Fruit fly (Drosophila melanogaster) whole organism, prepupa: ENCODE data around the gene CG31493.

ENCODE experiments used
- CG16779 ChIP-seq: fragments of 200-800 bp; sonication (Bioruptor generic); optimal IDR thresholded peaks from 3 replicates; lab custom pipeline; 2017; ENCODE audit warnings: missing biosample characterization, mild to moderate bottlenecking, missing genetic modification characterization
- CG6808 ChIP-seq: fragments of 200-800 bp; sonication (Bioruptor generic); optimal IDR thresholded peaks from 3 replicates; lab custom pipeline; 2017; ENCODE audit warnings: missing biosample characterization, missing genetic modification characterization, mild to moderate bottlenecking, moderate library complexity, missing genetic modification reagents
- CG8632 ChIP-seq: fragments of 200-800 bp; sonication (Bioruptor generic); optimal IDR thresholded peaks from 3 replicates; lab custom pipeline; 2016; ENCODE audit warnings: missing biosample characterization, missing genetic modification characterization
- dac ChIP-seq: fragments of 200-800 bp; sonication (Bioruptor generic); optimal IDR thresholded peaks from 2 replicates; lab custom pipeline; 2017; ENCODE audit warnings: missing biosample characterization, mild to moderate bottlenecking, missing genetic modification characterization

DNA sequence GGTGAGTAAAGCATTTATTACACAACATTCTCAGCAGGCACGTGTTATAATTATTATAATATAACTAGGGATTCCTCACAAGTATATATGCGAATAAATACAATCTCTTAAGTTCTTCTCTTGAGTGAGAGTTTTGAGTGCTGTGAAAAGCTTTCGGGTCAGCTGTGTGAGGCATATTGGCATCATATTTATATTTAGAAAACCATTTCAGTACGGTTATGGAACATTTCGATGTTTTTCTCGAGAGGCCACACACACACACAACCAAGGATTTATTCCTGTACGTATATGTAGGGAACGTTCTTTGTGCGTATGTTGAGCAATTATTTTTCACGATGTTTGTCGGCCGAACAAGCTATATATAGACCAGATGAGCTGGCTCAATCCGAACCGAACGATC, 18.4 kb upstream of the CG31493 start:
- no peak for TF ChIP-seq dac (GFP tag; lab: Kevin White, UChicago)
- TF ChIP-seq CG16779 (tag; lab: Kevin White, UChicago), result no peak
- no peak for TF ChIP-seq CG8632 (GFP tag; lab: Kevin White, UChicago)
- TF ChIP-seq CG6808 (GFP tag; lab: Kevin White, UChicago), result no peak
